Fruit fly (Drosophila melanogaster): Measurements from ENCODE around the gene CG5167.

dm6 chr3R:12383036-12383435 lies 23.3 kb upstream of the CG5167 start, which contains the start of gene GstD11:
- no peak for TF ChIP-seq CTCF (optimal IDR thresholded peaks at IDR 0.05)
- no peak for TF ChIP-seq CG8478 (optimal IDR thresholded peaks at IDR 0.05)
